Fruit fly (Drosophila melanogaster): ENCODE measurements around the gene Obp18a.
A peak's percentile ranks its signal among the peaks of the same experiment; 100 is the strongest.

Gene Obp18a

DNA sequence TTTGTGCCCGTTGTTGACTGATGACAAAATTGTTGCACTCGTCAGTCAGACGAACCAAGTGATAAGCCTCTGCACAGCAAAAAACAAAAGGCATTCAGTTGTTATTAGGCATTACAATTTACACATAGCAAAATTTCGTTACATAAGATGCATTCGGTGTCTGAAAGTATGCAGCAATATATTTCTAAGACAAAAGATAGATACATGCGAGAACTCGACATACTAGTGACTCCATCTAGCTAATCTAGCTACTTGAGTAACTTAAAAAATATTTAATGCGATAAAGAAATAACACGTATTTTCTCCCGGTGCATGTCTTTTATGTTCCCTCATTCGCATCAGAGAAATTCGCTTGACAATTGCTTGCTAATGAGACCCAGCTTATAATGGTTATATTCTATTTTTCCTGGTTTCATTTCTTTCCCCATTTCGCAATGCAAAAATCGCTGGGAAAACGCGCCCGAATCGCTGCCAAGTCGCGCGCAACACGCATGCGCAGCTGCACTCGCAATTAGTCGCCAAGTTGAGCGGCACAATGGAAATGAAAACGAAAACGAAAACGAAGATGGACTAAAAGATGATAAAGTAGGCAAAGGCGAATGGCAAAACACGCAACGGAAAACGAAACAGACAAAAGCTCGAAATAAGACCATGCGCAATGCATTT, 26.7 kb upstream of the Obp18a start (continued):
- TF ChIP-seq CG13296 (GFP tag; optimal IDR thresholded peaks at IDR 0.05) (no peak), CG7839 (tag; optimal IDR thresholded peaks at IDR 0.05) (peak; percentile 44), CG1602 (GFP tag; optimal IDR thresholded peaks at IDR 0.05) (no peak), CG14710 (tag; optimal IDR thresholded peaks at IDR 0.05) (no peak), CG12744 (GFP tag; optimal IDR thresholded peaks at IDR 0.05) (no peak), cato (GFP tag; optimal IDR thresholded peaks at IDR 0.05; ENCODE audit: borderline replicate concordance) (no peak), CG18262 (tag; optimal IDR thresholded peaks at IDR 0.05) (no peak), CG12391 (tag; optimal IDR thresholded peaks at IDR 0.05) (peak; percentile 38), CG30403 (GFP tag; optimal IDR thresholded peaks at IDR 0.05) (no peak), ham (GFP tag; IDR thresholded peaks at IDR 0.05) (no peak), tna (GFP tag; IDR thresholded peaks at IDR 0.05; ENCODE audit: partially characterized antibody) (no peak), lilli (GFP tag; optimal IDR thresholded peaks at IDR 0.05) (no peak), dm (GFP tag; optimal IDR thresholded peaks at IDR 0.05) (no peak), CG1529 (GFP tag; optimal IDR thresholded peaks at IDR 0.05) (no peak), CG3281 (GFP tag; optimal IDR thresholded peaks at IDR 0.05) (no peak), CG3065 (GFP tag; optimal IDR thresholded peaks at IDR 0.05) (no peak), bowl (GFP tag; IDR thresholded peaks at IDR 0.05) (no peak), Atf-2 (GFP tag; optimal IDR thresholded peaks at IDR 0.05) (no peak), CG5180 (GFP tag; optimal IDR thresholded peaks at IDR 0.05) (no peak), Sox102F (GFP tag; optimal IDR thresholded peaks at IDR 0.05) (peak; percentile 57), HmgZ (tag; optimal IDR thresholded peaks at IDR 0.05) (no peak), phol (tag; optimal IDR thresholded peaks at IDR 0.05) (no peak), CG6813 (GFP tag; optimal IDR thresholded peaks at IDR 0.05) (no peak), ewg (GFP tag; optimal IDR thresholded peaks at IDR 0.05) (peak; percentile 6), CG42726 (GFP tag; IDR thresholded peaks at IDR 0.05; ENCODE audit: partially characterized antibody) (no peak), hbn (GFP tag; IDR thresholded peaks at IDR 0.05; ENCODE audit: partially characterized antibody) (no peak), CG15696 (tag; optimal IDR thresholded peaks at IDR 0.05) (no peak), PHDP (tag; optimal IDR thresholded peaks at IDR 0.05) (peak; percentile 19), H2.0 (GFP tag; IDR thresholded peaks at IDR 0.05) (no peak), aop (GFP tag; IDR thresholded peaks at IDR 0.05) (no peak), Max (GFP tag; optimal IDR thresholded peaks at IDR 0.05) (no peak), CG2129 (GFP tag; IDR thresholded peaks at IDR 0.05; ENCODE audit: partially characterized antibody) (no peak), HLH3B (GFP tag; IDR thresholded peaks at IDR 0.05) (no peak), dmrt11E (tag; optimal IDR thresholded peaks at IDR 0.05) (peak; percentile 11), CG10654 (GFP tag; optimal IDR thresholded peaks at IDR 0.05) (no peak), Hand (GFP tag; optimal IDR thresholded peaks at IDR 0.05) (no peak), CG6254 (GFP tag; optimal IDR thresholded peaks at IDR 0.05) (no peak), dan (GFP tag; IDR thresholded peaks at IDR 0.05) (no peak), CG17612 (GFP tag; IDR thresholded peaks at IDR 0.05) (no peak), pb (GFP tag; optimal IDR thresholded peaks at IDR 0.05) (no peak), Abd-B (GFP tag; optimal IDR thresholded peaks at IDR 0.05) (peak; percentile 25), Sin3A (optimal IDR thresholded peaks at IDR 0.05) (no peak), CG31441 (GFP tag; IDR thresholded peaks at IDR 0.05) (no peak), CG10543 (GFP tag; optimal IDR thresholded peaks at IDR 0.05) (no peak), p53 (GFP tag; optimal IDR thresholded peaks at IDR 0.05) (no peak), fd64A (GFP tag; optimal IDR thresholded peaks at IDR 0.05) (no peak), zf30C (GFP tag; optimal IDR thresholded peaks at IDR 0.05) (peak; percentile 50)
